Worm (Caenorhabditis elegans): ENCODE results near the gene K04C1.2.

K04C1.2 gene

DNA sequence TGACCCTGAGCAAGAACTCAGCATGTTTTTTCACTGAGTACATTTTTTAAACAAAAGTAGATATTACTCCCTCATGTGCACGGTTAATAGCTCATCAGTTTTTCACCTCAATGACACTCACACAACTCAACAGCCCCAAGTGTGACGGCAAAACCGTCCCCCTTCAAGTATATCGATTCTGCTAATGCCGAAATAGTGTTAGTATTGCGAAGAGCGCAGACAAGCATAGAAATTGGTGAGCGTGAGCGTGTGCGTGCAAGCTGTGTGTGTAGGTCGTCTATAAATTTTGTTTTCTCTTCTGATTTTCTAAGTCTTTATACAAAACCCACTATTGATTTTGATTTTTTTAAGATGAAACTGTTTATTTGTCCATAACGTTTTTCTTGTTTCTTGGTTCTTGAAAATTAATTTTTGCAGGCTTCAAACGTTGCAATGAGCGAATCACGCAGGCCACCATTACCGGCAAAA is at the start of gene K04C1.2:
TSS of gene K04C1.2 (plus strand) at position 418 of the 468 bp plus-strand sequence.
- TF ChIP-seq flt-1 (GFP tag; IDR thresholded peaks at IDR 0.05) (0 out of 2 replicates have a peak, but pooled peaks have one; percentile 29), ztf-23 (GFP tag; IDR thresholded peaks at IDR 0.05) (no peak), T22C8.4 (GFP tag; IDR thresholded peaks at IDR 0.05) (peak; percentile 77), tab-1 (GFP tag; IDR thresholded peaks at IDR 0.05) (no peak), med-1 (GFP tag; optimal IDR thresholded peaks at IDR 0.05; ENCODE audit: insufficient read depth) (no peak)

DNA sequence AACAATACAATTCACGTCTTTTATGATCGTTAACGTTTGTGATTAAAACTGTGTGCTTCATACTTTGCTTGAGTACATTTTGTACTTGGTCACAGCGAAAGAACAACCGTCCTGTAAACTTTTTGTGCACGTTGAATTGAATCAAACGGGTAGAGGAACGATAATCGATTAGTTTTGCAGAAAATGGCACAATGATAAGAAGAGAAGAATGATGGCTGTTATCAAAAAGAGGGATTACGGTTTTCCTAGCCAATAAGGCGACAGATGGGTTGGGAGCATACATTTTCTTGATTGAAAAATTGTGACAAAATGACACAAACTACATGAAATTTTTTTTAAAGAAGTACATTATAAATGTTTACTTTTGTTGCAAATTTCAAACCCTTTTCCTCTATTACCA is 44.3 kb upstream of the K04C1.2 start:
- no peak for TF ChIP-seq klf-2 (GFP tag; conservative IDR thresholded peaks at IDR 0.05)
- no peak for TF ChIP-seq cog-1 (tag; optimal IDR thresholded peaks at IDR 0.05)
- no peak for TF ChIP-seq ref-1 (GFP tag; conservative IDR thresholded peaks at IDR 0.05)
- no peak for TF ChIP-seq flt-1 (GFP tag; IDR thresholded peaks at IDR 0.05)
- no peak for TF ChIP-seq ztf-29 (GFP tag; IDR thresholded peaks at IDR 0.05)
- no peak for TF ChIP-seq T22C8.4 (GFP tag; IDR thresholded peaks at IDR 0.05)
- no peak for TF ChIP-seq tab-1 (GFP tag; IDR thresholded peaks at IDR 0.05)
- no peak for TF ChIP-seq ztf-23 (GFP tag; IDR thresholded peaks at IDR 0.05)
- TF ChIP-seq med-1 (GFP tag; optimal IDR thresholded peaks at IDR 0.05; ENCODE audit: insufficient read depth), result no peak

DNA sequence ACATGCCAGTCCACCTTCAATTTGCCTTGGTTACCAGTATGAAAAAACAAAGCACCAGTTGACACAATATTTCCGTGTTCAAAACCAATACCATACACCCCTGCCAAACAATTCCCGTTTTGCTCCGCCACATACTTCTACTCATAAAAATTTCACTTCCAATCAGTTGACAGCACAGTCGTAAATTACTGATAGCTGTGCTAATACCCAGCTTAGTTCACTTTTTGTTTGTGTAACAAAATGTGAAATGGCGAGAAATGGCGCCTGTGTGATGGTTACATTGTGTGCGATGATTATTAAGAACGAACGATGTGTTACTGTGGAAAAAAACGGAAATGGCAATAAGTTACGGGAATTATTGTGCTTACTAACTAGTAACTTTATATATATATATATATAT is 32.2 kb upstream of the K04C1.2 start:
- TF ChIP-seq cog-1 (tag; optimal IDR thresholded peaks at IDR 0.05) (no peak), ztf-29 (GFP tag; IDR thresholded peaks at IDR 0.05) (no peak), klf-2 (GFP tag; conservative IDR thresholded peaks at IDR 0.05) (no peak), tab-1 (GFP tag; IDR thresholded peaks at IDR 0.05) (no peak)

DNA sequence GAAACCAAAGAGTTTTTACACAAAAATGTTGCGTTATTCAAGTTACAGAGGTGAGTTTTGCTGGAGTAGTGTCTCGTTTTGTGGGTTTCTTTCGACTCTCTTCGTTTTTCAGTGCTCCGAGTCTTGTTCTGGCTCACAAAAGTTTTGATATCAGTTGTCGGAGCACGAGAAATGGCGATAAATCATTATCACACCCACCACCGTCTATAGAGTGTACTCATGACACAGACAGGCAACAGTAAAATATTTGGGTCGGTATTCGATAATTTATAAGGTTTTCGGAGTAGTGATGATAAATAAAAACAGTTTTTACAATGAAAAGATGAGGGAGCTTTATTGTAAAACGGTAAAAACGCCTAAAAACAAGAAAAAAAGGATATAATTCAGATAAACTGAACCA is 30.6 kb upstream of the K04C1.2 start, which contains the start of gene ceh-37:
TSS of gene ceh-37 (minus strand) at position 59 of the 400 bp plus-strand sequence.
- TF ChIP-seq med-1 (GFP tag; optimal IDR thresholded peaks at IDR 0.05; ENCODE audit: insufficient read depth), result no peak
- no peak for TF ChIP-seq ref-1 (GFP tag; conservative IDR thresholded peaks at IDR 0.05)

DNA sequence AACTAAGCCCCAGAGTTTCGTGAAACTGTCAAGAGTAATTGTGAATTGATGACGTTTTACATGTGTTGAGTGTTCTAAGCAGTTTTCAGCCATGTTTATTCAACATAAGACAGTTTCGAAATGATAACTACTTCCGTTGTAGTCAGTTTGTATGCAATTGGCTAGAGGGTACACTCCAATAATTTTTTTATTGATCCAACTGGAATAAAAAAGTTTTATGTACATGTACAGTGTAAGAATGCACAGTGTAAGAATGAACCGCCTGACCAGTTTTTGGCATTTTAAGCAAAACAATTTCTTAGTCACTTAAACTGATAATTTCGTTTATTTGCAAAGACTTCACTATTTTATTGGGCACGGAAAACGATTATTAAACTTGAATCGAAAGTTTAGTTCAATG is 25.2 kb upstream of the K04C1.2 start:
- TF ChIP-seq ztf-23 (GFP tag; IDR thresholded peaks at IDR 0.05) (no peak), cog-1 (tag; optimal IDR thresholded peaks at IDR 0.05) (no peak), ztf-29 (GFP tag; IDR thresholded peaks at IDR 0.05) (no peak), klf-2 (GFP tag; conservative IDR thresholded peaks at IDR 0.05) (no peak), flt-1 (GFP tag; IDR thresholded peaks at IDR 0.05) (no peak), med-1 (GFP tag; optimal IDR thresholded peaks at IDR 0.05; ENCODE audit: insufficient read depth) (no peak), T22C8.4 (GFP tag; IDR thresholded peaks at IDR 0.05) (no peak), tab-1 (GFP tag; IDR thresholded peaks at IDR 0.05) (no peak), ref-1 (GFP tag; conservative IDR thresholded peaks at IDR 0.05) (no peak)

DNA sequence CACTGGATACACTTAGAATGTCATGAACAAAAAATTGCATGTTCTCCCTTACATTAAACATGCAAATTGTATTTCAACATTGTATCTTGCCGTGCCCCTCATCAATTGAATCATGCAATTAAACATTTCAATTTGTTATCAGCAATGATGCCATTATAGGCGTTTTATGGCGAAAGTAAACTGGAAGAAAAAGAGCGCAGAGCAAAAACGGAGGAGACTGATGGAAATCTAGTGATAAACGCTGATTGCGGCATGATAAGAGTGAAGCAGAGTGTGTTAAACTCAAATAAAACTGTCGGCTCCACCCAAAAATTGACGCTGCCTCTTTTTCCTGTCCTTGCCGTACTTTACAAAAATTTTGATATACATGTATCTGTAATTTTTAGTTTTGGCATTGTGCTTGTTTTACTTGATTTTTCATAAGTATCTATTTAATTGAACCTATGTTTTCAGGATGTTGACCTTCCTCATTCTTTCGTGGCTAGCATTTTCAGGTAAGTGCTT is 23.9 kb upstream of the K04C1.2 start, which contains the start of gene K06G5.1:
TSS of gene K06G5.1 (plus strand) at position 454 of the 504 bp plus-strand sequence.
- TF ChIP-seq ztf-29 (GFP tag; IDR thresholded peaks at IDR 0.05), result no peak
- TF ChIP-seq tab-1 (GFP tag; IDR thresholded peaks at IDR 0.05), result no peak
- TF ChIP-seq ztf-23 (GFP tag; IDR thresholded peaks at IDR 0.05), result no peak
- TF ChIP-seq cog-1 (tag; optimal IDR thresholded peaks at IDR 0.05), result no peak
- no peak for TF ChIP-seq flt-1 (GFP tag; IDR thresholded peaks at IDR 0.05)
- no peak for TF ChIP-seq ref-1 (GFP tag; conservative IDR thresholded peaks at IDR 0.05)
- TF ChIP-seq T22C8.4 (GFP tag; IDR thresholded peaks at IDR 0.05), result no peak
- TF ChIP-seq med-1 (GFP tag; optimal IDR thresholded peaks at IDR 0.05; ENCODE audit: insufficient read depth), result no peak
- TF ChIP-seq klf-2 (GFP tag; conservative IDR thresholded peaks at IDR 0.05), result no peak

DNA sequence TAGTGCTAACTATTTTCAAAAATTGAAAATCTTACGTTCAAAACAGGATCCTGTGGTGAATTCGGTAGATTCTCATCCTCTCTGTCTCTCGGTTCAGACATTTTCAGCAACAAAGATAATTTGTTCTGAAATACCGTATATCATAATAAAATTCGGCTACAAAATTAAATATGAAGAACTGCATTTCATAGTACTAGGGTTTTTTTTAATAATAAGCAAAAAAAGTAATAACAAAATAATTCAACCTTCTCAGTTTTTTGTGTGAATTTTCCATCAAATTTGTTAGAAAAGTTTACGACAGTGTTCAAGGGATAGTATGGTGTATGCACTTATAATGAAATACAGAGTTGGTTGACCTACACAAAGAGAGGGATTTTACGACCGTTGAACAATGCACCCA is 15.4 kb upstream of the K04C1.2 start, which contains the start of gene K06G5.3:
TSS of gene K06G5.3 (minus strand) at position 101 of the 400 bp plus-strand sequence.
- TF ChIP-seq tab-1 (GFP tag; IDR thresholded peaks at IDR 0.05) (no peak), cog-1 (tag; optimal IDR thresholded peaks at IDR 0.05) (no peak), ref-1 (GFP tag; conservative IDR thresholded peaks at IDR 0.05) (no peak), ztf-23 (GFP tag; IDR thresholded peaks at IDR 0.05) (no peak), T22C8.4 (GFP tag; IDR thresholded peaks at IDR 0.05) (no peak), flt-1 (GFP tag; IDR thresholded peaks at IDR 0.05) (no peak), klf-2 (GFP tag; conservative IDR thresholded peaks at IDR 0.05) (no peak), med-1 (GFP tag; optimal IDR thresholded peaks at IDR 0.05; ENCODE audit: insufficient read depth) (no peak), ztf-29 (GFP tag; IDR thresholded peaks at IDR 0.05) (no peak)

DNA sequence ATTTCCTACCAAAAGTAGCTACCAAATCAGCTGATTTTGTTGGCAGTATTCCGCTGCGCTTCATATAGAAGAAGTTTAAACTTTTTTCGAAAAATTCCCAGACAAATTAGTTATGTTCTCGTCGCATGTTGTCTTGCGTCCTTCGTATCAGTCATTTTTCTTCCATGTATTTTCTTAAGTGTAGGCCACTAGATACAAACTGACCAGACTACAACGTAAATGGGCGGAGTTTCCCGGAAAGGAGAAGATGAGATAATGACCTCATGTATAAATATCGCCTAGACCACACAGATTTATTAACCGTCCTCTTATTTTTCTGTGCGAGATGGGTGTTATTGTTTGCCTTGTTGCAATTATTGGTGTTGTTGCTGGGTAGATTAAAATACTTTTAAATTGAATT is 13.2 kb upstream of the K04C1.2 start, which contains the start of gene cyp-13B2:
TSS of gene cyp-13B2 (plus strand) at position 301 of the 400 bp plus-strand sequence.
- TF ChIP-seq T22C8.4 (GFP tag; IDR thresholded peaks at IDR 0.05) (no peak), flt-1 (GFP tag; IDR thresholded peaks at IDR 0.05) (no peak), med-1 (GFP tag; optimal IDR thresholded peaks at IDR 0.05; ENCODE audit: insufficient read depth) (no peak), ztf-23 (GFP tag; IDR thresholded peaks at IDR 0.05) (no peak), klf-2 (GFP tag; conservative IDR thresholded peaks at IDR 0.05) (no peak)

DNA sequence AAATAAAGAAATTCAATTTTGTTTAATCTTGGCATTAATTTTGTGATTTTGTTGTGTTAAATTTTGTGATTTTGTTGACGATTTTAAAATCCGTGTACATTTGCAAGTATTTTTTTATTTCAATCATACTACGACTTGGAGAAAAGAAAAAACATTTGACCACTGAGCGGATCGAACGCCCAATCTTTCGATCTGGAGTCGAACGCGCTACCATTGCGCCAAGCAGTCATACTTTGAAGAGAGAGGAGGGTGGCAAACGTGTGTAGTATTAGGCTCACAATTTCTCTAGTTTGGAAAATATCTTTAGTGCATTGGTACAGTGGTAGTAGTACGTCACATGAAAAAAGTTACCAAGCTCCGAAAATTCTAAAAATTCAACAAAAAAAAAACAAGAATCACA is 9.7 kb upstream of the K04C1.2 start:
- TF ChIP-seq cog-1 (tag; optimal IDR thresholded peaks at IDR 0.05), result no peak
- peak; percentile 72; the same call in 1 of the 2 replicates for TF ChIP-seq tab-1 (GFP tag; IDR thresholded peaks at IDR 0.05)
- TF ChIP-seq ztf-29 (GFP tag; IDR thresholded peaks at IDR 0.05), result no peak
- TF ChIP-seq ztf-23 (GFP tag; IDR thresholded peaks at IDR 0.05), result no peak
- peak; percentile 84 for TF ChIP-seq flt-1 (GFP tag; IDR thresholded peaks at IDR 0.05)
- 0 out of 2 replicates have a peak, but pooled peaks have one; percentile 17 for TF ChIP-seq T22C8.4 (GFP tag; IDR thresholded peaks at IDR 0.05)
- peak; percentile 13 for TF ChIP-seq med-1 (GFP tag; optimal IDR thresholded peaks at IDR 0.05; ENCODE audit: insufficient read depth)
- TF ChIP-seq ref-1 (GFP tag; conservative IDR thresholded peaks at IDR 0.05), result no peak

DNA sequence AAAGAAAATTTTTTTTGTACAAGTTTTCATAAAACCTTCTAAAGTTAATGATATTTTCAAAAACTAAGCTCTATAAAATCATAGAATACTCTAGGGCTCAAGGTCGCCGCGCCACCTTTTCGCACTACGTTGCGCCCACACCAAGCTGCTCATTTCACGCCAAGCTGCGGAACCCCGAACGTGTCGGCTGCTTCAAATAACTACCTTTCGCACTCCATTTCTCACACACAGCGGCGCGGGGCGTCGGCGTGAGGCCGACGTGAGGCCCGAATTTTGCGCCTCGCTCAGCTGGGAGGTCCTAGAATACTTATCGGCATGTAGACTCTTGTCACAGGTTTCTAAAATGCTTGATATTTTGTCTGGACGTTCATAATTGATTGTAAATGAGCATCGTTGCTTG is 6.5 kb upstream of the K04C1.2 start:
- TF ChIP-seq tab-1 (GFP tag; IDR thresholded peaks at IDR 0.05), result no peak
